Worm (Caenorhabditis elegans) whole organism, early embryonic: ENCODE data around the gene vps-41.

ENCODE experiments used
- B0310.2 ChIP-seq: sonication (generic microtip); optimal IDR thresholded peaks from 2 replicates; lab custom pipeline; 2016; ENCODE audit warnings: mild to moderate bottlenecking, missing genetic modification characterization, missing compliant biosample characterization
- F13C5.2 ChIP-seq: sonication (generic microtip); optimal IDR thresholded peaks from 2 replicates; lab custom pipeline; 2017; ENCODE audit warnings: mild to moderate bottlenecking, missing genetic modification characterization, inconsistent platforms, missing compliant biosample characterization
- aly-1 ChIP-seq: sonication (generic microtip); optimal IDR thresholded peaks from 2 replicates; lab custom pipeline; 2016; ENCODE audit warnings: missing genetic modification characterization, missing compliant biosample characterization
- ama-1 ChIP-seq: fragments of 150-350 bp; optimal IDR thresholded peaks from 2 replicates; lab custom pipeline; 2014
- ceh-13 ChIP-seq: fragments of 200-800 bp; sonication (Bioruptor generic); optimal IDR thresholded peaks from 2 replicates; lab custom pipeline; 2018; ENCODE audit warnings: mild to moderate bottlenecking, missing genetic modification characterization, missing compliant biosample characterization
- ceh-36 ChIP-seq: sonication (generic microtip); optimal IDR thresholded peaks from 2 replicates; lab custom pipeline; 2016; ENCODE audit warnings: missing genetic modification characterization, inconsistent platforms, missing compliant biosample characterization
- ets-7 ChIP-seq: sonication (generic microtip); optimal IDR thresholded peaks from 2 replicates; lab custom pipeline; 2016; ENCODE audit warnings: missing genotype, missing genetic modification characterization, missing compliant biosample characterization
- flt-1 ChIP-seq: fragments of 200-800 bp; sonication (Bioruptor generic); IDR thresholded peaks from 2 replicates; pipeline ENCODE4 v1.3.6; 2022; ENCODE audit warnings: missing genetic modification characterization, missing compliant biosample characterization
- hmbx-1 ChIP-seq: sonication (generic microtip); optimal IDR thresholded peaks from 2 replicates; lab custom pipeline; 2016; ENCODE audit warnings: mild to moderate bottlenecking, missing genetic modification characterization, missing compliant biosample characterization
- hmg-4 ChIP-seq: fragments of 200-800 bp; sonication (Bioruptor generic); optimal IDR thresholded peaks from 2 replicates; lab custom pipeline; 2018; ENCODE audit warnings: mild to moderate bottlenecking, missing genetic modification characterization, missing compliant biosample characterization
- hnd-1 ChIP-seq: sonication (generic microtip); optimal IDR thresholded peaks from 2 replicates; lab custom pipeline; 2016; ENCODE audit warnings: missing genetic modification characterization, missing compliant biosample characterization
- pes-1 ChIP-seq: fragments of 200-800 bp; sonication (Bioruptor generic); IDR thresholded peaks from 2 replicates; pipeline ENCODE4 v1.3.6; 2022; ENCODE audit warnings: missing genetic modification reagents, missing genetic modification characterization, missing compliant biosample characterization
- scrt-1 ChIP-seq: fragments of 200-800 bp; sonication (Bioruptor generic); IDR thresholded peaks from 2 replicates; pipeline ENCODE4 v1.3.6; 2022; ENCODE audit warnings: missing genetic modification characterization, missing compliant biosample characterization
- sea-1 ChIP-seq: fragments of 200-800 bp; sonication (Bioruptor generic); conservative IDR thresholded peaks from 2 replicates; pipeline ENCODE4 v1.3.6; 2022; ENCODE audit warnings: missing genetic modification characterization, missing compliant biosample characterization
- tbx-11 ChIP-seq: fragments of 200-800 bp; sonication (Bioruptor generic); IDR thresholded peaks from 2 replicates; pipeline ENCODE4 v1.3.6; 2022; ENCODE audit warnings: missing genetic modification characterization, missing compliant biosample characterization
- tbx-37 ChIP-seq: fragments of 200-800 bp; sonication (Bioruptor generic); conservative IDR thresholded peaks from 2 replicates; pipeline ENCODE4 v1.3.6; 2022; ENCODE audit warnings: missing genetic modification reagents, missing genetic modification characterization, missing compliant biosample characterization
- tra-4 ChIP-seq: sonication (generic microtip); optimal IDR thresholded peaks from 2 replicates; lab custom pipeline; 2017; ENCODE audit warnings: missing genetic modification characterization, missing compliant biosample characterization

The vps-41 gene

ce11 chrX:5283531-5283930 lies at the start of gene vps-41:
Gene vps-41, plus strand, starts transcription at chrX:5283831.
- TF ChIP-seq hmg-4 (GFP tag; lab: Kevin White, UChicago) (no peak), ama-1 (lab: Kevin White, UChicago) (no peak), tbx-11 (GFP tag; lab: Robert Waterston, UW) (no peak), F13C5.2 (tag; lab: Kevin White, UChicago) (no peak), sea-1 (GFP tag; lab: Robert Waterston, UW) (no peak), hmbx-1 (tag; lab: Kevin White, UChicago) (no peak), tra-4 (tag; lab: Kevin White, UChicago) (no peak), tbx-37 (GFP tag; lab: Robert Waterston, UW) (no peak), scrt-1 (GFP tag; lab: Robert Waterston, UW) (no peak), pes-1 (GFP tag; lab: Robert Waterston, UW) (no peak), aly-1 (tag; lab: Kevin White, UChicago) (no peak), ceh-36 (tag; lab: Kevin White, UChicago) (no peak), ceh-13 (GFP tag; lab: Kevin White, UChicago) (no peak), ets-7 (tag; lab: Kevin White, UChicago) (no peak), hnd-1 (tag; lab: Kevin White, UChicago) (no peak), flt-1 (GFP tag; lab: Robert Waterston, UW) (no peak), B0310.2 (tag; lab: Kevin White, UChicago) (no peak)

ce11 chrX:5238246-5238645 lies 45.4 kb upstream of the vps-41 start:
- TF ChIP-seq pes-1 (GFP tag; lab: Robert Waterston, UW) (no peak), flt-1 (GFP tag; lab: Robert Waterston, UW) (no peak), hmg-4 (GFP tag; lab: Kevin White, UChicago) (no peak), ceh-36 (tag; lab: Kevin White, UChicago) (no peak), tbx-11 (GFP tag; lab: Robert Waterston, UW) (no peak), scrt-1 (GFP tag; lab: Robert Waterston, UW) (no peak), ceh-13 (GFP tag; lab: Kevin White, UChicago) (no peak), ama-1 (lab: Kevin White, UChicago) (no peak), tra-4 (tag; lab: Kevin White, UChicago) (no peak), F13C5.2 (tag; lab: Kevin White, UChicago) (no peak), ets-7 (tag; lab: Kevin White, UChicago) (no peak), tbx-37 (GFP tag; lab: Robert Waterston, UW) (no peak), hnd-1 (tag; lab: Kevin White, UChicago) (no peak)

ce11 chrX:5243382-5243979 lies 40.1 kb upstream of the vps-41 start, which contains the start of gene mtm-5:
Gene mtm-5, minus strand, starts transcription at chrX:5243408.
- TF ChIP-seq B0310.2 (tag; lab: Kevin White, UChicago) (no peak), hmbx-1 (tag; lab: Kevin White, UChicago) (no peak), hnd-1 (tag; lab: Kevin White, UChicago) (no peak), scrt-1 (GFP tag; lab: Robert Waterston, UW) (no peak), tbx-11 (GFP tag; lab: Robert Waterston, UW) (no peak), ceh-36 (tag; lab: Kevin White, UChicago) (no peak), sea-1 (GFP tag; lab: Robert Waterston, UW) (no peak), ceh-13 (GFP tag; lab: Kevin White, UChicago) (no peak), hmg-4 (GFP tag; lab: Kevin White, UChicago) (no peak), F13C5.2 (tag; lab: Kevin White, UChicago) (no peak)

ce11 chrX:5244041-5244440 lies 39.6 kb upstream of the vps-41 start, which contains the start of gene Y34B4A.7:
Gene Y34B4A.7, plus strand, starts transcription at chrX:5244337.
- TF ChIP-seq flt-1 (GFP tag; lab: Robert Waterston, UW) (peak; percentile 45; the same call in 1 of the 2 replicates), sea-1 (GFP tag; lab: Robert Waterston, UW) (0 out of 2 replicates have a peak, but pooled peaks have one; percentile 8), tra-4 (tag; lab: Kevin White, UChicago) (no peak), hmbx-1 (tag; lab: Kevin White, UChicago) (no peak), aly-1 (tag; lab: Kevin White, UChicago) (no peak), pes-1 (GFP tag; lab: Robert Waterston, UW) (no peak), ama-1 (lab: Kevin White, UChicago) (no peak), B0310.2 (tag; lab: Kevin White, UChicago) (peak; percentile 29)

ce11 chrX:5248754-5249153 lies 34.9 kb upstream of the vps-41 start:
- no peak for TF ChIP-seq tra-4 (tag; lab: Kevin White, UChicago)
- no peak for TF ChIP-seq aly-1 (tag; lab: Kevin White, UChicago)
- TF ChIP-seq hnd-1 (tag; lab: Kevin White, UChicago): no peak
- no peak for TF ChIP-seq hmg-4 (GFP tag; lab: Kevin White, UChicago)
- no peak for TF ChIP-seq B0310.2 (tag; lab: Kevin White, UChicago)
- no peak for TF ChIP-seq sea-1 (GFP tag; lab: Robert Waterston, UW)
- no peak for TF ChIP-seq scrt-1 (GFP tag; lab: Robert Waterston, UW)
- no peak for TF ChIP-seq pes-1 (GFP tag; lab: Robert Waterston, UW)
- no peak for TF ChIP-seq ceh-36 (tag; lab: Kevin White, UChicago)
- no peak for TF ChIP-seq flt-1 (GFP tag; lab: Robert Waterston, UW)

- TF ChIP-seq tbx-11 (GFP tag; lab: Robert Waterston, UW): no peak
- no peak for TF ChIP-seq F13C5.2 (tag; lab: Kevin White, UChicago)
- TF ChIP-seq pes-1 (GFP tag; lab: Robert Waterston, UW): no peak
- no peak for TF ChIP-seq flt-1 (GFP tag; lab: Robert Waterston, UW)
- TF ChIP-seq hmg-4 (GFP tag; lab: Kevin White, UChicago): no peak
- TF ChIP-seq sea-1 (GFP tag; lab: Robert Waterston, UW): no peak
- no peak for TF ChIP-seq ama-1 (lab: Kevin White, UChicago)
- no peak for TF ChIP-seq aly-1 (tag; lab: Kevin White, UChicago)
- TF ChIP-seq ceh-13 (GFP tag; lab: Kevin White, UChicago): no peak
- TF ChIP-seq scrt-1 (GFP tag; lab: Robert Waterston, UW): no peak
- TF ChIP-seq ets-7 (tag; lab: Kevin White, UChicago): no peak
- TF ChIP-seq hnd-1 (tag; lab: Kevin White, UChicago): no peak
- no peak for TF ChIP-seq ceh-36 (tag; lab: Kevin White, UChicago)
- TF ChIP-seq hmbx-1 (tag; lab: Kevin White, UChicago): no peak
- no peak for TF ChIP-seq B0310.2 (tag; lab: Kevin White, UChicago)
- no peak for TF ChIP-seq tbx-37 (GFP tag; lab: Robert Waterston, UW)
- no peak for TF ChIP-seq tra-4 (tag; lab: Kevin White, UChicago)
These were observed 34.0 kb upstream of the vps-41 start, which contains the start of gene Y34B4A.10 for ce11 chrX:5249603-5250002. Gene Y34B4A.10, plus strand, starts transcription at chrX:5249903.
